Worm (Caenorhabditis elegans): ENCODE measurements around the gene F34D6.1.
"Not testable (repeated sequence)": the region's sequence is repeated elsewhere in the genome, so short reads cannot be mapped to it uniquely, and the experiment has no call there.

DNA sequence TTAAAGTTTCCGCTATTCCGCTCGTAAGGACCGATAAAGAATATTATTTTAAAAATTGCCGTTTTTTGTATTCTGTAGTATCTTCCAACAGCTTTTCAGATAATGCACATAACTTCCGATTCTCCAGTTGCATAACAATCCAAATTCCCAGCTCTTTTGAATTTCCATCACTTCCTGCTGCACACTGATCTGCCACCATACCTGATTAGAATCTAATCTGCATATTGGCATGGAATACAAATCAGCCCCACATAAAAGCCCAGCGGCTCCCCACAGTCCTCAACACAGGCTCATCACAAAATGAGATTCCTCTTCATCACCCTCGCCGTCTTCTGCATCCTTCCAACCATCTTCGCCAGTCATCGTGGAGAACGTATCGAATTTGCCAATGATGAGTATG is 7.6 kb upstream of the F34D6.1 start, which contains the start of gene nspf-2:
- not testable (repeated sequence) for TF ChIP-seq lin-15B, elt-2 (tag; optimal IDR thresholded peaks at IDR 0.05)

Data from whole organism, L3 larva.